Worm (Caenorhabditis elegans) whole organism, L3 larva: ENCODE results near the gene syx-4.

Source experiments
- aly-2 ChIP-seq: fragments of 150-350 bp; optimal IDR thresholded peaks from 2 replicates; lab custom pipeline; 2014; ENCODE audit warnings: missing biosample characterization, missing genetic modification characterization
- ama-1 ChIP-seq: fragments of 150-350 bp; optimal IDR thresholded peaks from 2 replicates; lab custom pipeline; 2018
- ceh-16 ChIP-seq: sonication (generic microtip); optimal IDR thresholded peaks from 2 replicates; lab custom pipeline; 2017; ENCODE audit warnings: missing biosample characterization, missing genetic modification characterization
- ceh-28 ChIP-seq: fragments of 150-350 bp; optimal IDR thresholded peaks from 2 replicates; lab custom pipeline; 2014; ENCODE audit warnings: missing biosample characterization, missing genetic modification reagents, missing genetic modification characterization
- ceh-82 ChIP-seq: fragments of 150-350 bp; optimal IDR thresholded peaks from 2 replicates; lab custom pipeline; 2014; ENCODE audit warnings: missing biosample characterization, missing genetic modification characterization
- egl-5 ChIP-seq: fragments of 150-350 bp; optimal IDR thresholded peaks from 2 replicates; lab custom pipeline; 2017; ENCODE audit warnings: missing biosample characterization, missing genetic modification reagents, missing genetic modification characterization, inconsistent platforms
- elt-1 ChIP-seq: fragments of 150-350 bp; optimal IDR thresholded peaks from 2 replicates; lab custom pipeline; 2014; ENCODE audit warnings: missing biosample characterization, missing genetic modification characterization
- elt-2 ChIP-seq: sonication (generic microtip); optimal IDR thresholded peaks from 2 replicates; lab custom pipeline; 2016; ENCODE audit warnings: missing genetic modification reagents, mild to moderate bottlenecking, missing genetic modification characterization, missing compliant biosample characterization
- eor-1 ChIP-seq, 2 experiments: fragments of 150-350 bp; optimal IDR thresholded peaks; 2 replicates each; lab custom pipeline; 2014 to 2018; ENCODE audit warnings: missing biosample characterization in 2 of 2, missing genetic modification characterization in 2 of 2
- fkh-10 ChIP-seq: sonication (generic microtip); optimal IDR thresholded peaks from 2 replicates; lab custom pipeline; 2017; ENCODE audit warnings: missing biosample characterization, missing genetic modification reagents, missing genetic modification characterization
- fos-1 ChIP-seq: fragments of 150-350 bp; optimal IDR thresholded peaks from 2 replicates; lab custom pipeline; 2014; ENCODE audit warnings: missing biosample characterization, missing genetic modification characterization
- hmg-11 ChIP-seq: sonication (generic microtip); optimal IDR thresholded peaks from 2 replicates; lab custom pipeline; 2016; ENCODE audit warnings: missing genetic modification characterization, missing compliant biosample characterization
- jun-1 ChIP-seq: fragments of 150-350 bp; optimal IDR thresholded peaks from 2 replicates; lab custom pipeline; 2014; ENCODE audit warnings: missing biosample characterization, missing genetic modification reagents, missing genetic modification characterization
- lin-15B ChIP-seq: fragments of 150-350 bp; optimal IDR thresholded peaks from 2 replicates; lab custom pipeline; 2014; ENCODE audit warnings: missing biosample characterization, missing genetic modification characterization
- lin-39 ChIP-seq: fragments of 150-350 bp; optimal IDR thresholded peaks from 2 replicates; lab custom pipeline; 2018; ENCODE audit warnings: missing biosample characterization, missing genetic modification reagents, missing genetic modification characterization
- lsy-12 ChIP-seq: sonication (generic microtip); optimal IDR thresholded peaks from 2 replicates; lab custom pipeline; 2016; ENCODE audit warnings: mild to moderate bottlenecking, missing genetic modification characterization, missing compliant biosample characterization
- nfya-1 ChIP-seq: sonication (generic microtip); optimal IDR thresholded peaks from 2 replicates; lab custom pipeline; 2017; ENCODE audit warnings: missing genetic modification characterization, mild to moderate bottlenecking, missing compliant biosample characterization, antibody characterized with exemption, moderate library complexity; ENCODE audit not compliant: insufficient read depth
- nhr-237 ChIP-seq: fragments of 150-350 bp; optimal IDR thresholded peaks from 2 replicates; lab custom pipeline; 2014; ENCODE audit warnings: missing biosample characterization, missing genetic modification characterization
- nhr-25 ChIP-seq: sonication (generic microtip); optimal IDR thresholded peaks from 2 replicates; lab custom pipeline; 2017; ENCODE audit warnings: missing biosample characterization, missing genetic modification characterization
- nhr-28 ChIP-seq: fragments of 150-350 bp; optimal IDR thresholded peaks from 2 replicates; lab custom pipeline; 2014; ENCODE audit warnings: missing biosample characterization, missing genetic modification characterization
- nhr-43 ChIP-seq: sonication (generic microtip); optimal IDR thresholded peaks from 2 replicates; lab custom pipeline; 2016; ENCODE audit warnings: mild to moderate bottlenecking, missing genetic modification characterization, missing compliant biosample characterization; ENCODE audit not compliant: poor library complexity, severe bottlenecking
- nhr-67 ChIP-seq: fragments of 150-350 bp; optimal IDR thresholded peaks from 2 replicates; lab custom pipeline; 2014; ENCODE audit warnings: missing biosample characterization, missing genetic modification characterization
- nhr-77 ChIP-seq: fragments of 150-350 bp; optimal IDR thresholded peaks from 2 replicates; lab custom pipeline; 2014; ENCODE audit warnings: missing biosample characterization, missing genetic modification characterization
- pha-4 ChIP-seq: fragments of 150-350 bp; optimal IDR thresholded peaks from 2 replicates; lab custom pipeline; 2014; ENCODE audit warnings: missing biosample characterization, missing genetic modification reagents, missing genetic modification characterization
- pqm-1 ChIP-seq: fragments of 150-350 bp; optimal IDR thresholded peaks from 2 replicates; lab custom pipeline; 2017; ENCODE audit warnings: missing biosample characterization, missing genetic modification characterization, inconsistent platforms
- skn-1 ChIP-seq: fragments of 150-350 bp; optimal IDR thresholded peaks from 2 replicates; lab custom pipeline; 2014; ENCODE audit warnings: missing biosample characterization, missing genetic modification characterization
- snpc-4 ChIP-seq: fragments of 150-350 bp; optimal IDR thresholded peaks from 2 replicates; lab custom pipeline; 2014; ENCODE audit warnings: missing biosample characterization, missing genetic modification characterization
- tbx-2 ChIP-seq: sonication (generic microtip); optimal IDR thresholded peaks from 2 replicates; lab custom pipeline; 2016; ENCODE audit warnings: mild to moderate bottlenecking, missing genetic modification characterization, missing compliant biosample characterization
- unc-39 ChIP-seq: sonication (generic microtip); optimal IDR thresholded peaks from 4 replicates; lab custom pipeline; 2017; ENCODE audit warnings: missing biosample characterization, missing genetic modification characterization
- ztf-4 ChIP-seq: fragments of 150-350 bp; optimal IDR thresholded peaks from 2 replicates; lab custom pipeline; 2014; ENCODE audit warnings: missing biosample characterization, missing genetic modification characterization

Gene syx-4

DNA sequence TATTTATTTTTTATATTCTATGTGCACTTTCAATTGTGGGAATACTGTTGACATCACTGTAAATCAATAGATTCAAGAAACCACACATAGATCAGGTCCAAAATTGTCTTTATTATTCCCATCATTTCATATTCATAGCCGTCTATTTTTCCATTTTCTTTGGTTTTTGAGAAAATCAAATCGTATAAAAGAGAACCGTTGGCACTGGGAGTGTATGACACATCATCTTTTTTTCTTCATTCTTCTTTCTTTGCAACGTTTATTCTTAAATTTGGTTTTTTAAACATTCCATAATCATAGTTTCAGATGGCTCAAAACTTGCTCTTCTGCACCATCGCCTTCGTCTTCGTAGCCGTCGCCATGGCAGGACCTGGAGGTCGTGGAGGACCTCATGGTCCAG, 32.8 kb downstream of the syx-4 start, which contains the start of gene srlf-2:
Gene srlf-2, plus strand, starts transcription at position 301 of the 400 bp plus-strand sequence.
- TF ChIP-seq hmg-11 (tag; lab: Kevin White, UChicago), result no peak
- TF ChIP-seq pha-4, result no peak
- no peak for TF ChIP-seq nfya-1 (tag; lab: Kevin White, UChicago)
- no peak for TF ChIP-seq nhr-28 (tag; lab: Kevin White, UChicago)

DNA sequence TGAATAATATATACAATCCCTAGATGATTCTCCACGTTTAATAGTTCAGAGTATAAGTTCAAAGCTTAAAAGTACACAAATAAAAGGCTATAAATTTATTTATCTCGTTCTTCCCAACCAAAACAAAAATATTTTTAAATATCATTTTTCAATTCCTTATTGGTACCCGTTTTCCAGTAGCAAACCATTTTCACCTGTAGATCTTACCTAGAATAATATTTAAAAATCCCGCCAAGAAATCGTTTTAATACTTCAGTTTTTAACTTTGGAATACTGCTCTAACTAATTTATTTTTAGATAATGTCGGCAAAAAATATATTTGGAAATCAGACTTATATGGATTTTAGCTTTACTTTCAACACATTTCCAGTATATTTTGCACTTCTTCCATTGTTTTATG, 35.2 kb downstream of the syx-4 start, which contains the start of gene sru-7:
Gene sru-7, plus strand, starts transcription at position 301 of the 400 bp plus-strand sequence.
- no peak for TF ChIP-seq nhr-67 (tag; lab: Kevin White, UChicago)
- TF ChIP-seq aly-2 (tag; lab: Kevin White, UChicago), result no peak
- TF ChIP-seq fkh-10 (GFP tag; lab: Kevin White, UChicago), result no peak
- no peak for TF ChIP-seq tbx-2 (tag; lab: Kevin White, UChicago)

DNA sequence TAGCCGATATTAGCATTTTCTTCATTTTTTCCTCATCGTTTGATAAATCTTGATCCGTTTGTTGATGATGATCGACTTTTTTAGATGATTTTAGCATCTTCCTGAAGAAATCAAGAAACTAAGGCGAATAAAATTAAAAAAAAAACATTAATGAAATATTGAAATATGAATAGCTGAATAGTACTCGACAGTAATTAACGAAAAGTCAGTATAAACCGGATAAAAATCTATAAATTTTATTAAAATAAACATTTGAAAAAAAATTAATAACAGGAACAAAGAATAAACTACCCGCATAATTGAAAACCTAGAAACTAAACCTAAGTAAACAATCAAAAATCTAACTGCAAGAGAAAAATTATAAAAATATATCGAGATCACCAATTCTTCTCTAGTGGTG, 39.2 kb downstream of the syx-4 start, which contains the start of gene C28C12.12:
Gene C28C12.12, minus strand, starts transcription at position 101 of the 400 bp plus-strand sequence.
- TF ChIP-seq ama-1 (lab: Kevin White, UChicago) (no peak), nhr-43 (tag; lab: Kevin White, UChicago) (no peak), fkh-10 (GFP tag; lab: Kevin White, UChicago) (no peak), nhr-77 (tag; lab: Kevin White, UChicago) (no peak), ztf-4 (tag; lab: Kevin White, UChicago) (no peak), nhr-28 (tag; lab: Kevin White, UChicago) (no peak), pha-4 (no peak), lsy-12 (tag; lab: Kevin White, UChicago) (no peak), skn-1 (tag; lab: Kevin White, UChicago) (no peak), pqm-1 (tag; lab: Kevin White, UChicago) (no peak), unc-39 (no peak), ceh-82 (no peak), ceh-16 (tag; lab: Kevin White, UChicago) (no peak), elt-2 (tag; lab: Kevin White, UChicago) (no peak), aly-2 (tag; lab: Kevin White, UChicago) (no peak), lin-39 (tag; lab: Kevin White, UChicago) (no peak)

DNA sequence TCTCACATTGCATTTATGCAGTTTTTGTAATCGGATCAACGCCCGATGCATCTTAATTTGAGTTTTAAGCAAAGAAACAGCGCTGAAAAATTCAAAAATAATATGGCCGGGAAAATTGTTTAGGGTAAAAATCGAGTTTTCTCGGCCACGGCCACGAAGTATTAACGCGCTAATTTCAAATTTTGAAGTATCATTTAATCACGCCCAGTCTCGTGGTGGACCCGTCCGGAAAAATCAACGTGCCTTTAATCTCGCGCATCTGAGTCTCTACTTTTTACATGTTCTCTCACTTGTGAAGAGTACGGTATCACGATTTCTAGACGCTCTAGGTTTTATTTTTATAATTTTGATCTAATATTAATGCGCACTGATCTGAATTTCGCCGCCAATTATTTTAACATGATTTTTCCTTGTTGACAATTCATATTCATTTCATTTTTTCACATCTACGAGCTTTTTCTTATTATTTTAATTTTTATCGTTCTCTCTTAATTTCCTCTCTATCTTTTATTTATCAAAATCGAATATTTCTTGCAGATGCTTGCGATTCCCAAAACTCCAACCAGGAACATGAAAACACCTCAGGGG, 41.8 kb downstream of the syx-4 start, which contains the start of the genes acdh-13 and mesp-1:
Gene acdh-13, minus strand, starts transcription at position 51 of the 588 bp plus-strand sequence.
Gene mesp-1, plus strand, starts transcription at position 538 of the 588 bp plus-strand sequence.
- peak; percentile 46 for TF ChIP-seq nfya-1 (tag; lab: Kevin White, UChicago)
- TF ChIP-seq pha-4, result peak; percentile 40
- TF ChIP-seq nhr-43 (tag; lab: Kevin White, UChicago), result peak; percentile 47
- peak; percentile 52 for TF ChIP-seq snpc-4 (tag; lab: Kevin White, UChicago)
- TF ChIP-seq egl-5 (tag; lab: Kevin White, UChicago), result peak; percentile 11
- TF ChIP-seq elt-1 (tag; lab: Kevin White, UChicago), result no peak
- TF ChIP-seq lin-15B (tag; lab: Kevin White, UChicago), result peak; percentile 43
- no peak for TF ChIP-seq nhr-77 (tag; lab: Kevin White, UChicago)

DNA sequence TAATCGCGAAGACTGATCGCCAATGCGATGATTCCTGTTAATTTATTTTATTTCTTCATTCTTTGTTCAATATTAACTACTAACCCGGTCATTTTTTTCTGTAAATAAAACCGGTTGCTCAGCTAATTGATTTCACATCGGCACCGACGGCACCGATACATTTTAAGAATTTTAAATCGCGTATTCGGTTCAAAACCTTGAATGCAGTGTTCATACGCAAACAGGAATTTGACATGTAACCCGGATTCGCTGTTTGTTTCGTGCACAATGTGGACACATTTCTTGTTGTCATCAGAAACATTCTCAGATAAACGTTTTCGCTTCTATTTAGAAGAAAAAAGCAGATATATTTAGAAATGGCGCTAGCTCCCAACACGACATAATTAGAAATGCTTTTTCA, 42.9 kb downstream of the syx-4 start:
- TF ChIP-seq ama-1 (lab: Kevin White, UChicago) (no peak), pha-4 (no peak), ztf-4 (tag; lab: Kevin White, UChicago) (no peak), ceh-16 (tag; lab: Kevin White, UChicago) (no peak), fos-1 (tag; lab: Kevin White, UChicago) (no peak), skn-1 (tag; lab: Kevin White, UChicago) (no peak), ceh-28 (tag; lab: Kevin White, UChicago) (no peak), nhr-25 (tag; lab: Kevin White, UChicago) (no peak), elt-2 (tag; lab: Kevin White, UChicago) (no peak), nhr-28 (tag; lab: Kevin White, UChicago) (no peak), eor-1 (tag; optimal IDR thresholded peaks at IDR 0.05; lab: Kevin White, UChicago) (no peak), jun-1 (tag; lab: Kevin White, UChicago) (no peak)

DNA sequence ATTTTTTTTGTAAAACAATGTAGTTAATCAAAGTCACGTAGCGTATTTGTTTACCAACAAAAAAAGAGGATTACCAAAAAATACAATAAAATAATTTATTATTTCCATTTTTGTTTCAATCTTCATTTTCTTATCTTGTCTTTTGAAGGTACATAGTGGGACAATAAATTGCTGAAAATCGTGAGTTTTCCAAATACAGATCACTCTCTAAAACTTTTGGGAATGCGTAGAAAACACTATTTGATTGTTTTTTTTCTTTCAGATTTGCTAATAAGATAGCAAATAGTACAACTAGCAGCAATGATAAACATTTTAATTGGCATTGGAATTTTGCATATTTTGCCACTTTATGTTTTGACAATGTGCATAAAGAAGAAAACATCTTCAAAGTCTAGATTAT, 44.3 kb downstream of the syx-4 start, which contains the start of gene C28C12.1:
Gene C28C12.1, plus strand, starts transcription at position 301 of the 400 bp plus-strand sequence.
- TF ChIP-seq nhr-237 (tag; lab: Kevin White, UChicago), result no peak
- no peak for TF ChIP-seq egl-5 (tag; lab: Kevin White, UChicago)
